Worm (Caenorhabditis elegans): ENCODE results near the gene C25A8.2.

- TF ChIP-seq tbx-2 (tag; optimal IDR thresholded peaks at IDR 0.05) (no peak), egl-27 (tag; optimal IDR thresholded peaks at IDR 0.05) (no peak), unc-62 (GFP tag; optimal IDR thresholded peaks at IDR 0.05) (no peak), mdl-1 (tag; optimal IDR thresholded peaks at IDR 0.05) (no peak), lin-15B (tag; optimal IDR thresholded peaks at IDR 0.05) (no peak), egl-5 (tag; optimal IDR thresholded peaks at IDR 0.05) (no peak), R02D3.7 (tag; optimal IDR thresholded peaks at IDR 0.05) (no peak), skn-1 (tag; optimal IDR thresholded peaks at IDR 0.05) (no peak)
These were observed 14.2 kb downstream of the C25A8.2 start, which contains the start of gene adah-1 for ce11 chrIV:7023858-7024257.

Data from whole organism, L3 larva.